Worm (Caenorhabditis elegans) whole organism, early embryonic: Measurements from ENCODE around the gene sma-5.

Experiments used
- B0310.2 ChIP-seq: sonication (generic microtip); optimal IDR thresholded peaks from 2 replicates; lab custom pipeline; 2016; ENCODE audit warnings: mild to moderate bottlenecking, missing genetic modification characterization, missing compliant biosample characterization
- F13C5.2 ChIP-seq: sonication (generic microtip); optimal IDR thresholded peaks from 2 replicates; lab custom pipeline; 2017; ENCODE audit warnings: mild to moderate bottlenecking, missing genetic modification characterization, inconsistent platforms, missing compliant biosample characterization
- ama-1 ChIP-seq: fragments of 150-350 bp; optimal IDR thresholded peaks from 2 replicates; lab custom pipeline; 2014
- ceh-13 ChIP-seq: fragments of 200-800 bp; sonication (Bioruptor generic); optimal IDR thresholded peaks from 2 replicates; lab custom pipeline; 2018; ENCODE audit warnings: mild to moderate bottlenecking, missing genetic modification characterization, missing compliant biosample characterization
- ets-7 ChIP-seq: sonication (generic microtip); optimal IDR thresholded peaks from 2 replicates; lab custom pipeline; 2016; ENCODE audit warnings: missing genotype, missing genetic modification characterization, missing compliant biosample characterization
- flt-1 ChIP-seq: fragments of 200-800 bp; sonication (Bioruptor generic); IDR thresholded peaks from 2 replicates; pipeline ENCODE4 v1.3.6; 2022; ENCODE audit warnings: missing genetic modification characterization, missing compliant biosample characterization
- sea-1 ChIP-seq: fragments of 200-800 bp; sonication (Bioruptor generic); conservative IDR thresholded peaks from 2 replicates; pipeline ENCODE4 v1.3.6; 2022; ENCODE audit warnings: missing genetic modification characterization, missing compliant biosample characterization
- tbx-37 ChIP-seq: fragments of 200-800 bp; sonication (Bioruptor generic); conservative IDR thresholded peaks from 2 replicates; pipeline ENCODE4 v1.3.6; 2022; ENCODE audit warnings: missing genetic modification reagents, missing genetic modification characterization, missing compliant biosample characterization

- no peak for TF ChIP-seq sea-1
- no peak for TF ChIP-seq ama-1 (lab: Kevin White, UChicago)
- TF ChIP-seq F13C5.2 (tag; lab: Kevin White, UChicago), result no peak
- no peak for TF ChIP-seq ets-7 (tag; lab: Kevin White, UChicago)
- no peak for TF ChIP-seq ceh-13 (GFP tag; lab: Kevin White, UChicago)
- no peak for TF ChIP-seq tbx-37 (GFP tag; lab: Robert Waterston, UW)
- no peak for TF ChIP-seq flt-1
- TF ChIP-seq B0310.2 (tag; lab: Kevin White, UChicago), result no peak
These were observed 8.7 kb downstream of the sma-5 start for ce11 chrX:11996606-11997005.
